Fruit fly (Drosophila melanogaster) whole organism, embryonic: ENCODE data around the gene CG8236.

Source experiments
- Awh ChIP-seq: fragments of 200-800 bp; sonication (Bioruptor generic); IDR thresholded peaks from 2 replicates; pipeline ENCODE4, ENCODE4 v1.3.6; 2022; ENCODE audit warnings: missing biosample characterization, missing genetic modification characterization
- Blimp-1 ChIP-seq: fragments of 200-800 bp; sonication (Bioruptor generic); optimal IDR thresholded peaks from 3 replicates; lab custom pipeline; 2018; ENCODE audit warnings: missing biosample characterization, missing genetic modification characterization, mild to moderate bottlenecking, moderate library complexity, missing genetic modification reagents
- CG10654 ChIP-seq: fragments of 200-800 bp; sonication (Bioruptor generic); optimal IDR thresholded peaks from 2 replicates; lab custom pipeline; 2016; ENCODE audit warnings: missing biosample characterization, missing genetic modification characterization
- CG10979 ChIP-seq: fragments of 200-800 bp; sonication (Bioruptor generic); optimal IDR thresholded peaks from 2 replicates; lab custom pipeline; 2018; ENCODE audit warnings: missing biosample characterization, mild to moderate bottlenecking, missing genetic modification characterization, moderate library complexity
- CG11398 ChIP-seq: fragments of 200-800 bp; sonication (Bioruptor generic); optimal IDR thresholded peaks from 2 replicates; lab custom pipeline; 2016; ENCODE audit warnings: missing biosample characterization, missing genetic modification characterization
- CG11723 ChIP-seq: fragments of 200-800 bp; sonication (Bioruptor generic); optimal IDR thresholded peaks from 2 replicates; lab custom pipeline; 2017; ENCODE audit warnings: missing biosample characterization, mild to moderate bottlenecking, missing genetic modification characterization
- CG13123 ChIP-seq: fragments of 200-800 bp; sonication (Bioruptor generic); optimal IDR thresholded peaks from 2 replicates; lab custom pipeline; 2016; ENCODE audit warnings: missing biosample characterization, missing genetic modification characterization
- CG13296 ChIP-seq: fragments of 200-800 bp; sonication (Bioruptor generic); optimal IDR thresholded peaks from 3 replicates; lab custom pipeline; 2018; ENCODE audit warnings: missing biosample characterization, mild to moderate bottlenecking, missing genetic modification characterization
- CG14710 ChIP-seq: fragments of 200-800 bp; sonication (Bioruptor generic); optimal IDR thresholded peaks from 3 replicates; lab custom pipeline; 2019; ENCODE audit warnings: missing biosample characterization, mild to moderate bottlenecking, missing genetic modification characterization, moderate library complexity
- CG1602 ChIP-seq: fragments of 200-800 bp; sonication (Bioruptor generic); optimal IDR thresholded peaks from 3 replicates; lab custom pipeline; 2016; ENCODE audit warnings: missing biosample characterization, missing genetic modification characterization
- CG16815 ChIP-seq: fragments of 200-800 bp; sonication (Bioruptor generic); optimal IDR thresholded peaks from 3 replicates; lab custom pipeline; 2017; ENCODE audit warnings: missing biosample characterization, mild to moderate bottlenecking, missing genetic modification characterization
- CG17186 ChIP-seq: fragments of 200-800 bp; sonication (Bioruptor generic); optimal IDR thresholded peaks from 3 replicates; lab custom pipeline; 2017; ENCODE audit warnings: missing biosample characterization, missing genetic modification reagents, missing genetic modification characterization
- CG17328 ChIP-seq: fragments of 200-800 bp; sonication (Bioruptor generic); IDR thresholded peaks from 2 replicates; pipeline ENCODE4 v1.3.6; 2022; ENCODE audit warnings: missing biosample characterization, missing genetic modification characterization
- CG18262 ChIP-seq: fragments of 200-800 bp; optimal IDR thresholded peaks from 3 replicates; lab custom pipeline; 2019; ENCODE audit warnings: missing biosample characterization, mild to moderate bottlenecking, missing genetic modification characterization, moderate library complexity
- CG18764 ChIP-seq: fragments of 200-800 bp; sonication (Bioruptor generic); optimal IDR thresholded peaks from 3 replicates; lab custom pipeline; 2016; ENCODE audit warnings: missing biosample characterization, missing genetic modification characterization
- CG30431 ChIP-seq: fragments of 200-800 bp; sonication (Bioruptor generic); optimal IDR thresholded peaks from 2 replicates; lab custom pipeline; 2017; ENCODE audit warnings: missing biosample characterization, missing genetic modification characterization
- CG4404 ChIP-seq: fragments of 200-800 bp; sonication (Bioruptor generic); IDR thresholded peaks from 2 replicates; pipeline ENCODE4 v1.3.6; 2022; ENCODE audit warnings: missing biosample characterization, missing genetic modification characterization
- CG4820 ChIP-seq: fragments of 200-800 bp; sonication (Bioruptor generic); optimal IDR thresholded peaks from 3 replicates; lab custom pipeline; 2016; ENCODE audit warnings: missing biosample characterization, missing genetic modification characterization
- CG8478 ChIP-seq: fragments of >200 bp; optimal IDR thresholded peaks from 2 replicates; lab custom pipeline; 2018
- CG8944 ChIP-seq: fragments of 200-800 bp; sonication (Bioruptor generic); optimal IDR thresholded peaks from 3 replicates; lab custom pipeline; 2016; ENCODE audit warnings: missing biosample characterization, missing genetic modification characterization
- D19B ChIP-seq: fragments of 200-800 bp; sonication (Bioruptor generic); optimal IDR thresholded peaks from 2 replicates; lab custom pipeline; 2017; ENCODE audit warnings: missing biosample characterization, mild to moderate bottlenecking, missing genetic modification characterization
- Doc2 ChIP-seq: fragments of 200-800 bp; sonication (Bioruptor generic); IDR thresholded peaks from 2 replicates; pipeline ENCODE4 v1.3.6; 2022; ENCODE audit warnings: missing biosample characterization, missing genetic modification characterization
- Ets97D ChIP-seq: fragments of 200-800 bp; sonication (Bioruptor generic); optimal IDR thresholded peaks from 3 replicates; lab custom pipeline; 2016; ENCODE audit warnings: missing biosample characterization, missing genetic modification characterization
- HmgD ChIP-seq: fragments of 200-800 bp; sonication (Bioruptor generic); optimal IDR thresholded peaks from 3 replicates; lab custom pipeline; 2016; ENCODE audit warnings: missing biosample characterization, missing genetic modification characterization
- Ptx1 ChIP-seq: fragments of 200-800 bp; sonication (Bioruptor generic); IDR thresholded peaks from 2 replicates; pipeline ENCODE4 v1.3.6; 2022; ENCODE audit warnings: missing biosample characterization, missing genetic modification characterization
- Sox102F ChIP-seq: fragments of 200-800 bp; sonication (Bioruptor generic); optimal IDR thresholded peaks from 2 replicates; lab custom pipeline; 2018; ENCODE audit warnings: missing biosample characterization, mild to moderate bottlenecking, missing genetic modification characterization, moderate library complexity
- YL-1 ChIP-seq: fragments of 200-800 bp; sonication (Bioruptor generic); optimal IDR thresholded peaks from 3 replicates; lab custom pipeline; 2017; ENCODE audit warnings: missing biosample characterization, mild to moderate bottlenecking, missing genetic modification characterization
- ara ChIP-seq: fragments of 200-800 bp; sonication (Bioruptor generic); IDR thresholded peaks from 2 replicates; pipeline ENCODE4 v1.3.6; 2022; ENCODE audit warnings: missing biosample characterization, missing genetic modification characterization
- ase ChIP-seq: fragments of 200-800 bp; sonication (Bioruptor generic); IDR thresholded peaks from 3 replicates; pipeline ENCODE4 v1.3.6; 2022; ENCODE audit warnings: missing biosample characterization, missing genetic modification characterization
- ato ChIP-seq: fragments of 200-800 bp; sonication (Bioruptor generic); IDR thresholded peaks from 2 replicates; pipeline ENCODE4 v1.3.6; 2022; ENCODE audit warnings: missing biosample characterization, missing genetic modification characterization; ENCODE audit not compliant: partially characterized antibody
- bowl ChIP-seq: fragments of 200-800 bp; sonication (Bioruptor generic); IDR thresholded peaks from 2 replicates; pipeline ENCODE4 v1.3.6; 2022; ENCODE audit warnings: missing biosample characterization, missing genetic modification characterization
- cato ChIP-seq: fragments of 200-800 bp; sonication (Bioruptor generic); optimal IDR thresholded peaks from 2 replicates; lab custom pipeline; 2016; ENCODE audit warnings: missing biosample characterization, missing genetic modification characterization, borderline replicate concordance
- cg ChIP-seq: fragments of 200-800 bp; sonication (Bioruptor generic); optimal IDR thresholded peaks from 3 replicates; lab custom pipeline; 2019; ENCODE audit warnings: missing biosample characterization, mild to moderate bottlenecking, missing genetic modification characterization, moderate library complexity
- crc ChIP-seq: fragments of 200-800 bp; sonication (Bioruptor generic); optimal IDR thresholded peaks from 2 replicates; lab custom pipeline; 2016; ENCODE audit warnings: missing biosample characterization, missing genetic modification characterization
- fd96Cb ChIP-seq: fragments of 200-800 bp; sonication (Bioruptor generic); optimal IDR thresholded peaks from 2 replicates; lab custom pipeline; 2018; ENCODE audit warnings: missing biosample characterization, mild to moderate bottlenecking, missing genetic modification characterization, moderate library complexity
- gsb-n ChIP-seq: fragments of 200-800 bp; sonication (Bioruptor generic); optimal IDR thresholded peaks from 3 replicates; lab custom pipeline; 2018; ENCODE audit warnings: missing biosample characterization, mild to moderate bottlenecking, missing genetic modification characterization
- h ChIP-seq: fragments of >200 bp; optimal IDR thresholded peaks from 2 replicates; lab custom pipeline; 2017
- her ChIP-seq: fragments of 200-800 bp; sonication (Bioruptor generic); optimal IDR thresholded peaks from 2 replicates; lab custom pipeline; 2016; ENCODE audit warnings: missing biosample characterization, missing genetic modification characterization
- hkb ChIP-seq, 2 experiments: fragments of 200-800 bp in 1 of 2; fragments of >200 bp in 1 of 2; sonication (Bioruptor generic) in 1 of 2; IDR thresholded peaks in 1 of 2; optimal IDR thresholded peaks in 1 of 2; 2 replicates each; pipeline versions ENCODE4 v1.3.6 to Lab custom; 2017 to 2022; ENCODE audit warnings: missing biosample characterization in 1 of 2, missing genetic modification characterization in 1 of 2
- insv ChIP-seq, 2 experiments: fragments of 200-800 bp; sonication (Bioruptor generic); optimal IDR thresholded peaks; 3 replicates each; lab custom pipeline; 2016 to 2018; ENCODE audit warnings: missing biosample characterization in 2 of 2, missing genetic modification characterization in 2 of 2
- klu ChIP-seq: fragments of 200-800 bp; sonication (Bioruptor generic); IDR thresholded peaks from 2 replicates; pipeline ENCODE4 v1.3.6; 2022; ENCODE audit warnings: missing biosample characterization, missing genetic modification characterization
- lbe ChIP-seq: fragments of 200-800 bp; sonication (Bioruptor generic); optimal IDR thresholded peaks from 2 replicates; lab custom pipeline; 2016; ENCODE audit warnings: missing biosample characterization, mild to moderate bottlenecking, missing genetic modification characterization
- nerfin-1 ChIP-seq: fragments of 200-800 bp; sonication (Bioruptor generic); optimal IDR thresholded peaks from 3 replicates; lab custom pipeline; 2019; ENCODE audit warnings: missing biosample characterization, mild to moderate bottlenecking, missing genetic modification characterization, moderate library complexity
- sd ChIP-seq: fragments of 200-800 bp; sonication (Bioruptor generic); optimal IDR thresholded peaks from 3 replicates; lab custom pipeline; 2018; ENCODE audit warnings: missing biosample characterization, mild to moderate bottlenecking, missing genetic modification characterization, moderate library complexity
- sens-2 ChIP-seq: fragments of 200-800 bp; sonication (Bioruptor generic); IDR thresholded peaks from 2 replicates; pipeline ENCODE4 v1.3.6; 2022; ENCODE audit warnings: missing biosample characterization, missing genetic modification characterization
- seq ChIP-seq: fragments of 200-800 bp; sonication (Bioruptor generic); IDR thresholded peaks from 2 replicates; pipeline ENCODE4 v1.3.6; 2022; ENCODE audit warnings: missing biosample characterization, missing genetic modification characterization
- tgo ChIP-seq: fragments of 200-800 bp; sonication (Bioruptor generic); IDR thresholded peaks from 3 replicates; pipeline ENCODE4 v1.3.6; 2022; ENCODE audit warnings: missing biosample characterization, missing genetic modification characterization
- tll ChIP-seq, 2 experiments: fragments of 200-800 bp in 1 of 2; fragments of >200 bp in 1 of 2; sonication (Bioruptor generic) in 1 of 2; optimal IDR thresholded peaks; 2 replicates each; lab custom pipeline; 2017 to 2019; ENCODE audit warnings: missing biosample characterization in 2 of 2, missing genetic modification characterization in 2 of 2, mild to moderate bottlenecking in 1 of 2, moderate library complexity in 1 of 2
- vvl ChIP-seq: fragments of 200-800 bp; sonication (Bioruptor generic); IDR thresholded peaks from 2 replicates; pipeline ENCODE4 v1.3.6; 2022; ENCODE audit warnings: missing biosample characterization, missing genetic modification characterization
- z ChIP-seq: fragments of 200-800 bp; sonication (Bioruptor generic); IDR thresholded peaks from 3 replicates; pipeline ENCODE4 v1.3.6; 2022; ENCODE audit warnings: missing biosample characterization, missing genetic modification characterization

Gene CG8236

dm6 chr3R:8820428-8820912, 51.3 kb downstream of the CG8236 start, which contains the start of gene aqz (continued):
- TF ChIP-seq ato (GFP tag; lab: Robert Waterston, UW): 0 out of 2 replicates have a peak, but pooled peaks have one; percentile 67
- no peak for TF ChIP-seq CG16815 (GFP tag; lab: Kevin White, UChicago)
- peak; percentile 46 for TF ChIP-seq nerfin-1 (tag; lab: Kevin White, UChicago)
- TF ChIP-seq CG13296: peak; percentile 69
- TF ChIP-seq CG18764: peak; percentile 22
- peak in 1 of 2 experiments; percentile 6 for TF ChIP-seq tll (GFP tag; optimal IDR thresholded peaks at IDR 0.05; lab: Kevin White, UChicago)
- peak; percentile 89 for TF ChIP-seq YL-1
- peak; percentile 28; the same call in 1 of the 2 replicates for TF ChIP-seq Awh (GFP tag; lab: Robert Waterston, UW)
- no peak for TF ChIP-seq cato (GFP tag; lab: Kevin White, UChicago)
- TF ChIP-seq Ets97D (GFP tag; lab: Kevin White, UChicago): peak; percentile 97
- TF ChIP-seq ara (GFP tag; lab: Robert Waterston, UW): peak; percentile 70
- no peak for TF ChIP-seq ase (GFP tag; lab: Robert Waterston, UW)
- TF ChIP-seq CG30431 (GFP tag; lab: Kevin White, UChicago): peak; percentile 24
- peak; percentile 25 for TF ChIP-seq CG4820 (GFP tag; lab: Kevin White, UChicago)
- peak; percentile 53 for TF ChIP-seq CG11398 (GFP tag; lab: Kevin White, UChicago)
- TF ChIP-seq vvl (GFP tag; lab: Robert Waterston, UW): peak; percentile 85
- TF ChIP-seq Sox102F: no peak
- TF ChIP-seq CG18262 (tag; lab: Kevin White, UChicago): peak; percentile 52
- peak; percentile 60 for TF ChIP-seq CG17328 (GFP tag; lab: Robert Waterston, UW)
- no peak for TF ChIP-seq CG13123
- TF ChIP-seq Blimp-1 (GFP tag; lab: Kevin White, UChicago): no peak
- TF ChIP-seq D19B (GFP tag; lab: Kevin White, UChicago): peak; percentile 8
- TF ChIP-seq CG10979 (tag; lab: Kevin White, UChicago): peak; percentile 37
- TF ChIP-seq tgo: peak; percentile 35; the same call in 2 of the 3 replicates
- TF ChIP-seq CG17186 (GFP tag; lab: Kevin White, UChicago): peak; percentile 69
- peak; percentile 21; the same call in 1 of the 3 replicates for TF ChIP-seq z (GFP tag; lab: Robert Waterston, UW)
- peak; percentile 96 for TF ChIP-seq CG14710 (tag; lab: Kevin White, UChicago)
- no peak for TF ChIP-seq CG11723
- peak; percentile 66 for TF ChIP-seq cg (GFP tag; lab: Kevin White, UChicago)
- no peak for TF ChIP-seq lbe (GFP tag; lab: Kevin White, UChicago)
- peak; percentile 59 for TF ChIP-seq gsb-n (tag; lab: Kevin White, UChicago)
- TF ChIP-seq CG1602 (GFP tag; lab: Kevin White, UChicago): no peak
- peak; percentile 46; the same call in 1 of the 2 replicates for TF ChIP-seq bowl (GFP tag; lab: Robert Waterston, UW)
- TF ChIP-seq insv (GFP tag; optimal IDR thresholded peaks at IDR 0.05; lab: Kevin White, UChicago): peak in 1 of 2 experiments; percentile 64
- TF ChIP-seq Doc2 (GFP tag; lab: Robert Waterston, UW): no peak
- TF ChIP-seq crc (GFP tag; lab: Kevin White, UChicago): no peak
- TF ChIP-seq sens-2 (GFP tag; lab: Robert Waterston, UW): 0 out of 2 replicates have a peak, but pooled peaks have one; percentile 21
- TF ChIP-seq hkb (optimal IDR thresholded peaks at IDR 0.05; lab: Kevin White, UChicago): peak; percentile 27
- TF ChIP-seq hkb (GFP tag; IDR thresholded peaks at IDR 0.05; lab: Robert Waterston, UW): peak; percentile 63
- TF ChIP-seq seq (GFP tag; lab: Robert Waterston, UW): peak; percentile 54; the same call in 1 of the 2 replicates
- peak; percentile 78 for TF ChIP-seq sd
- peak; percentile 28; the same call in 1 of the 2 replicates for TF ChIP-seq klu (GFP tag; lab: Robert Waterston, UW)
- peak; percentile 81 for TF ChIP-seq HmgD
- no peak for TF ChIP-seq h
- TF ChIP-seq CG4404 (GFP tag; lab: Robert Waterston, UW): no peak
- peak; percentile 76 for TF ChIP-seq her (GFP tag; lab: Kevin White, UChicago)
- TF ChIP-seq fd96Cb (tag; lab: Kevin White, UChicago): no peak
- TF ChIP-seq Ptx1: peak; percentile 51
- peak; percentile 51 for TF ChIP-seq CG8944 (GFP tag; lab: Kevin White, UChicago)
- TF ChIP-seq CG10654: peak; percentile 18
- no peak for TF ChIP-seq CG8478 (lab: Kevin White, UChicago)
